Worm (Caenorhabditis elegans): ENCODE measurements around the gene sre-29.

Gene sre-29

DNA sequence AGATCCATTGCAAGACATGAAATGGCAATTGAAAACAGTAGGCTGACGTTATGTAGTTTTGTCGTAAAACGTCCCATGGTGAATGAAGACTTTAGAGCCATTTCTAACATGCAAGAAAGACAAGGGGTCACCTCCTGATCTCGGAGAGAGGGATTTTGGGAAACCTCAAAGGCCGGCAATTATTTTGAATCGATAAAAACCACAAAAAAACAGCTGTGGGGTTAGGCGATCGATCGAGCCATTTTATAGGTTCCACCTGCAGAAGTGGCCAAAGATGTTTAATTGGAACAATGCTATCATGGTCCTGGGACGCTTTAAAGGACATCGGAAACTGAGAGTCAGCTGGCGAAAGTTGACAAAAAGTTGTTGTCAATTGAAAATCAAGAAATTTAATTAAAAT lies 13.1 kb upstream of the sre-29 start, which contains the start of gene Y57A10C.11:
Gene Y57A10C.11 (minus strand): TSS at position 101 of the 400 bp plus-strand sequence.
- TF ChIP-seq dao-5 (tag; optimal IDR thresholded peaks at IDR 0.05), result no peak
- TF ChIP-seq W03F9.2 (tag; optimal IDR thresholded peaks at IDR 0.05), result no peak
- TF ChIP-seq him-1 (tag; optimal IDR thresholded peaks at IDR 0.05), result no peak

DNA sequence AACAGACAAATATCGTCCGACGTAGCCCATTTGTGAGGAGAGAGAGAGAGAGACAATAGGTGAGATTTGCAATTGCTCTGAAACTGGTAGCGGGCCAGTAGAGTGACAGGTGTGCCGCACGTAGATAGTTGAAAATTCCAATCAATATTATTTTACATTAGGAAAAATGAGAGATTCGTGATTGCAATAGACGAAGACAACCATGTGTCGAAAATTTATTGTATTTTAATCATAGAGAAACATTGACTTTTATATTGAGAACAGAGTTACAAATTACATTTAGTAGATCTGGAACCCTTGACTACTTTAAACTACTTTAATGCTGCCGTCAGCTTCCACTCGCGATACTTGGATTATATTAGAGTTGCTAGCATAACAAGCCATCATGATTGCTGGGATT lies 10.7 kb upstream of the sre-29 start, which contains the start of gene Y57A10C.1:
Gene Y57A10C.1 (minus strand): TSS at position 101 of the 400 bp plus-strand sequence.
- TF ChIP-seq dao-5 (tag; optimal IDR thresholded peaks at IDR 0.05), result no peak
- TF ChIP-seq him-1 (tag; optimal IDR thresholded peaks at IDR 0.05), result no peak
- no peak for TF ChIP-seq W03F9.2 (tag; optimal IDR thresholded peaks at IDR 0.05)

DNA sequence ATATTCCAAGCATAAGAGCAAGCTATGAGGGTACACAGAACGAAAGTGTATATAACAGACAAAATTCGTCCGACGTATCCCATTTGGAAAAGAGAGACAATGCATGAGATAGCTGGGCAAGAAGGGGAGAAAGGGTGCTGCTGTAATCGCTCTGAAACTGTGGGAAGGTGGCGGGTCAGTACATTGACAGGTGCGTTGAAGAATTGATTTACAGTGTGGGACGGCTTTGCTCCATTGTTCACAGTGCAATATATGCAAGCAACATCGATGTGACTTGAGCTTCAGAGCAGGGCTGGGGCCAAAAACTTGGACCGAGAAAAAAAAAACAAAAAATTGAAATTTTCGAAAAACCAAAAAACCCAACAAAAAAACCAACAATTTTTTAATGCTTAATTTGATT lies 8.4 kb upstream of the sre-29 start, which contains the start of gene F57G9.3:
Gene F57G9.3 (minus strand): TSS at position 101 of the 400 bp plus-strand sequence.
- no peak for TF ChIP-seq him-1 (tag; optimal IDR thresholded peaks at IDR 0.05)
- no peak for TF ChIP-seq dao-5 (tag; optimal IDR thresholded peaks at IDR 0.05)
- TF ChIP-seq W03F9.2 (tag; optimal IDR thresholded peaks at IDR 0.05), result no peak

DNA sequence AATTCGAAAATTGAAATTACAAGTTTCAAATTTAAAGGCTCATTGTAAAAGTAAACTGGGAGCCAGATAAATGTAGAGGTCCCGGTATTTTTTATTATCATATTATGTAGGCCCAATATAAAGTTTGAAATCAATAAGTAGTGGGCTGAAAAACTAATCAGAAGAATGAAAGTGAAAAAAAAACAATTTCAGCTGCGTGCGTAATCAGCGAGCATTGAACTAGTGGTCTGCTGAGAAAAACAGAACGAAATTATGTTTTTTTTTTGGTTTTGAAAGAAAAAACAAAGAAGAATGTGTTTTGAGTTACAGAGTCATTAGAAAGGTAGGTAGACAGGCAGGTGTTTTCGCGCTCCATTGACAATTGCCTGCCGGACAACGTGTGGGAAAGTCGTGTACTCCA lies 7.0 kb upstream of the sre-29 start, which contains the start of gene sre-31:
Gene sre-31 (minus strand): TSS at position 101 of the 400 bp plus-strand sequence.
- TF ChIP-seq him-1 (tag; optimal IDR thresholded peaks at IDR 0.05) (no peak), dao-5 (tag; optimal IDR thresholded peaks at IDR 0.05) (no peak), W03F9.2 (tag; optimal IDR thresholded peaks at IDR 0.05) (no peak)

DNA sequence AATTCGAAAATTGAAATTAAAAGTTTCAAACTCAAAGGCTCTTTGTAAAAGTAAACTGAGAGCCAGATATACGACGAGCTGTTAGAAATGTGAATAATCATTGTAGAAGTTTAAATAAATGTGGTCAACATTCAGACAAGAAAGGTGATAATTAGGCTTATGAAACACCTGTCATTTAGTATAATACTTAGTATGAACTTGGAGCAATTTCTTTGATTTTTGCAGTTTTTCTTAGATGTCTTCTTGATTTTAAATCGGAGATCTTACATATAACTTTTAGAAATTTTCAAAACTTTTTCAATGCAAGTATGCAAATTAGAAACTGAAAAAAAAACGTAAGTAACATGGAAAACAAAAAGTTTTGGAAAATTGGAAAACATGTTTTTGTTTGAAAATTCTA lies 4.7 kb upstream of the sre-29 start, which contains the start of gene sre-30:
Gene sre-30 (minus strand): TSS at position 101 of the 400 bp plus-strand sequence.
- TF ChIP-seq him-1 (tag; optimal IDR thresholded peaks at IDR 0.05) (no peak), W03F9.2 (tag; optimal IDR thresholded peaks at IDR 0.05) (no peak), dao-5 (tag; optimal IDR thresholded peaks at IDR 0.05) (no peak)

DNA sequence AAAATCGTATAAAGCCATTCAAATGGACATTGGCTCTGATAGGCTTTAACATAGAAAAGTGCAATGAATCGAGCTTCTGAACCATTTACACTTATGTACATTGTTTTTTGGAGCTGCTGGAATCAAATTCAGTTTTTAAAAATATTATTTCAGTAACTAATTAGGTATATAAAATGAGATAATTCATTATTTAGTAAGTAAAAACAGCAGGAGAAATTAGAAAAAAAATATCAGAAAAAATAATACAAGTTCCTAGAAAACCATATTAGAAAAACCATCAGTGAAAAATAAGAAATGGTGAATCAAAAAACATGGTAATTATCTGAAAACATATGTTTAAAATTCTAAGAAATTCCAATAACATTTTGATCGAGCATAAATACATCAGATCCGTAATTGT lies 4.0 kb downstream of the sre-29 start, which contains the start of gene F57G9.7:
Gene F57G9.7 (minus strand): TSS at position 101 of the 400 bp plus-strand sequence.
- TF ChIP-seq dao-5 (tag; optimal IDR thresholded peaks at IDR 0.05) (no peak), him-1 (tag; optimal IDR thresholded peaks at IDR 0.05) (no peak), W03F9.2 (tag; optimal IDR thresholded peaks at IDR 0.05) (no peak)

DNA sequence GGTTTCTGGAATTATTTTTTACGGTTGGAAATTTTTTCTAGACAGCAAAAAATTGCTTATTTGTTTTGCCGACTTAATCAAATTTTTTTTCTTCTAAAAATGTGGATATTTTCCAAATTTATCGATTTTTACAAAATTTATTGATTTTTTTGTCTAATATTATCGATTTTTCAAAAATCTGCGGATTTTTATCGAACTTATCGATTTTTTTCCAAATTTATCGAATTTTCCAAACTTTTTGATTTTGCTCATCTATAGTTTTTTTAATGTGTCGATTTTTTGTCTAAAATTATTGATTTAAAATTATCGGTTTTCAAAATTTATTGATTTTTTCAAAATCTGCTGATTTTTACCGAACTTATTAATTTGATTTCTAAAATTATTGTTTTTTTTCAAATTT lies 7.6 kb downstream of the sre-29 start:
- TF ChIP-seq him-1 (tag; optimal IDR thresholded peaks at IDR 0.05) (no peak), W03F9.2 (tag; optimal IDR thresholded peaks at IDR 0.05) (no peak), dao-5 (tag; optimal IDR thresholded peaks at IDR 0.05) (no peak)

DNA sequence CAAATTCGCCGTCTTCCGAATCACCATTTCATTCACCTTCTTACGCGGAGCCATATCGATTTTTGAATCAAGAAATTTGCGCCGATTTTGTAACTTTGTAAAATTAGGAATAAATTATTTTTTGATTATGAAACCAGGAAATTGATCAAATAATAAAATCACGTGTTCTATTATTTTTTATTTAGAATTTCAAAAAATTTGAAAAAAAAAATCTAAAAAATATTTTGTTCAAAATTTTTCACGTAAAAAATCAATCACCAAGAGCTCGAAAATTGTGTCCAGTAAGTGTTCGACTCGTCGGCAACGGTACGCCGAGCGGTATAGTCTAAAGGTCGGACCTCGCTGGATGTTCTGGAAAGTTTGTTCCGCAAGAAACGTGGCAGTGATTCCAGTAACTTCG lies 8.0 kb downstream of the sre-29 start, which contains the start of gene Y57A10B.7:
Gene Y57A10B.7 (minus strand): TSS at position 101 of the 400 bp plus-strand sequence.
- TF ChIP-seq him-1 (tag; optimal IDR thresholded peaks at IDR 0.05), result no peak
- no peak for TF ChIP-seq W03F9.2 (tag; optimal IDR thresholded peaks at IDR 0.05)
- TF ChIP-seq dao-5 (tag; optimal IDR thresholded peaks at IDR 0.05), result no peak

DNA sequence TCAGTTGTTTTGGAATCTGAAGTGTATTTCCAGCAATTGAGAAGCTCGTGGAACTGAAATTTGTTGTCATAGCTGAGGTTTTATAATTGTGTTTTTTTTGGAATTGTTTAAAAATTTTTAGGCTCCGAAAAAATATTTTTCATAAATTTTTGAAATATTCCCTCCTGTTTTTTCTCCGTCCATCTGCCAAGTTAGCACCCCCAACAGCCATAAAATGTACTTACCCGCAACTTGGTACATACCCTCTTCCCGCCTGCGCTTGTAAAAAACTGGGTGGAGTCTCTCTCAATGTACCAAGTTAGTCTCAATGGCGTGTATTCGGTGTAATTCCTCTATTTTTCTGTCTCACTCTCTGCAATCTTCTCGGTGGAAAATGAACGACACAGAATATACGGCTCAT lies 11.9 kb downstream of the sre-29 start, which contains the start of gene Y57A10B.6:
Gene Y57A10B.6 (plus strand): TSS at position 301 of the 400 bp plus-strand sequence.
- TF ChIP-seq dao-5 (tag; optimal IDR thresholded peaks at IDR 0.05), result no peak
- TF ChIP-seq W03F9.2 (tag; optimal IDR thresholded peaks at IDR 0.05), result no peak
- no peak for TF ChIP-seq him-1 (tag; optimal IDR thresholded peaks at IDR 0.05)

DNA sequence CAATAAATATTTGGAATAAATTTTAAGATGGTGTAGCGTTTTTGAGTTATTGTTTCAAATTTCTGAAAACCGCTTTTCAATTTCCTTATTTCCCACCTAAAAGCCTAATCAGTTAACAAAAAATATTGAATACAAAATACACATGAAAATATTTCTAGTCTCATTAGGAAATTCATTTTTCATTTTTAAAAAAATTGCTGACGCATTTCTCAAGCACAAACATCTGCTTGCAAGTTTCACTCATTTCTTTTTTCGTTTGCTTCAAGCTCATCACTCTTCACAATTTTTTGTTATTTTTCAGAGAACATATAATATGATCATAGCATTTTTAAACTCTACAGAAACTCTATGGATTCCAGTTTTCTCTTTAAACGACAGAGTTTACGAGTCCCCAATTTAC lies 13.7 kb downstream of the sre-29 start, which contains the start of gene sre-41:
Gene sre-41 (plus strand): TSS at position 301 of the 400 bp plus-strand sequence.
- TF ChIP-seq W03F9.2 (tag; optimal IDR thresholded peaks at IDR 0.05) (no peak), him-1 (tag; optimal IDR thresholded peaks at IDR 0.05) (no peak), dao-5 (tag; optimal IDR thresholded peaks at IDR 0.05) (no peak)

DNA sequence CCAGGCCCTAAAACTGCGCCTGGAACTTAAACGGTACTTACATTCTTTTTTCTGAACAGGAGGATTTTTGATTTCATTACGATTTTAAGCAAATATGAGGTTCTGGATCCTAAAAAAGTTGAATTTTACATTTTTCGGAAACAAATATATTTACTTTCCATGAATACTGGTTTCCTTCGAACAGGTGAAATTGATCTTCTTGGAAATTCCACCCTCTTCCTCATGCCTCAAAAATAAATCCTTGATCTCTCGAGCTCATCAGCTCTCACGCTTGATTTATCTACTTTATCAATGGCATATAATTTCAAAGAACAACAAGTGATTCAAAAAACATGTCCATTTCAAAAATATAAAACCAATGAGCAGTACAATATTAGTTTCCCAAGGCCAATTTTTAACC lies 14.2 kb downstream of the sre-29 start:
- TF ChIP-seq W03F9.2 (tag; optimal IDR thresholded peaks at IDR 0.05) (no peak), him-1 (tag; optimal IDR thresholded peaks at IDR 0.05) (no peak), dao-5 (tag; optimal IDR thresholded peaks at IDR 0.05) (no peak)

DNA sequence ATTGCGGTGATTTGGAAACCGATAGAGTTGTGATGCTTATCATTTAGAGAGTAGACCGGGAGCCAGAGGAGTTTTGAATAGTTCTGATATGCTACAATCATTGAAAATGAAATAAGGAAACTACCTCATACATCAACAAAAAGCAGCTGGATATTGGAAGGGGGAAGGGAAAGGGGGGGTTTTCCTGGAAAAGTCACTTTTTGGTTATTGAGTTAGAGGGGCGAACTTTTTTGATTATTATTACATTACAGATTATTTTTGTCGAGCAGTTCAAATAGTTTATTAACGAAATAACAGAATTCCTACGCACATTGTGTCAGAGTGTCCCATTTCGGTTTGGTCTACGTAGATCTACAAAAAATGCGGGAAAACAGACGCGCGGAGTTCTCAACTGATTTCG lies 14.9 kb downstream of the sre-29 start, which contains the start of gene sre-42:
Gene sre-42 (minus strand): TSS at position 101 of the 400 bp plus-strand sequence.
- TF ChIP-seq him-1 (tag; optimal IDR thresholded peaks at IDR 0.05) (no peak), dao-5 (tag; optimal IDR thresholded peaks at IDR 0.05) (no peak), W03F9.2 (tag; optimal IDR thresholded peaks at IDR 0.05) (no peak)

DNA sequence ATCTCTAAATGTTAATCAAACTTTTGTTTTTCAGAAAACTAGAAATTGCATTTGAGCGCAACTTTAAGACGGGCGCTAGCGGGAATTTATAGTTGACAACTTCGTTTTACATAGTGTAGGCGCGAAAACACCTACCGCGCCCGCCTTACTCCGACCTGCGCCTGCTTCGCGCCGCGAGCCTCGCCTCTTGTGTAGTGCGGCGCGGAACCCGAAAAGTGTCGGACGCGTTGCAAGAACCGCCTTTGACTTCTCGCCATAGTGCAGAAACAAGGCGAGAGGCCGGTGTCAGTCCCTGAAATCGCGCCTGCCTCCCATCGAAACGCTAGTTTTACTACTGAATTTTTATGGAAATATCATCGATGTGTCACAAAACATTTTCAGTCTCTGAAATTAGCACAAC lies 15.9 kb downstream of the sre-29 start:
- no peak for TF ChIP-seq W03F9.2 (tag; optimal IDR thresholded peaks at IDR 0.05)

DNA sequence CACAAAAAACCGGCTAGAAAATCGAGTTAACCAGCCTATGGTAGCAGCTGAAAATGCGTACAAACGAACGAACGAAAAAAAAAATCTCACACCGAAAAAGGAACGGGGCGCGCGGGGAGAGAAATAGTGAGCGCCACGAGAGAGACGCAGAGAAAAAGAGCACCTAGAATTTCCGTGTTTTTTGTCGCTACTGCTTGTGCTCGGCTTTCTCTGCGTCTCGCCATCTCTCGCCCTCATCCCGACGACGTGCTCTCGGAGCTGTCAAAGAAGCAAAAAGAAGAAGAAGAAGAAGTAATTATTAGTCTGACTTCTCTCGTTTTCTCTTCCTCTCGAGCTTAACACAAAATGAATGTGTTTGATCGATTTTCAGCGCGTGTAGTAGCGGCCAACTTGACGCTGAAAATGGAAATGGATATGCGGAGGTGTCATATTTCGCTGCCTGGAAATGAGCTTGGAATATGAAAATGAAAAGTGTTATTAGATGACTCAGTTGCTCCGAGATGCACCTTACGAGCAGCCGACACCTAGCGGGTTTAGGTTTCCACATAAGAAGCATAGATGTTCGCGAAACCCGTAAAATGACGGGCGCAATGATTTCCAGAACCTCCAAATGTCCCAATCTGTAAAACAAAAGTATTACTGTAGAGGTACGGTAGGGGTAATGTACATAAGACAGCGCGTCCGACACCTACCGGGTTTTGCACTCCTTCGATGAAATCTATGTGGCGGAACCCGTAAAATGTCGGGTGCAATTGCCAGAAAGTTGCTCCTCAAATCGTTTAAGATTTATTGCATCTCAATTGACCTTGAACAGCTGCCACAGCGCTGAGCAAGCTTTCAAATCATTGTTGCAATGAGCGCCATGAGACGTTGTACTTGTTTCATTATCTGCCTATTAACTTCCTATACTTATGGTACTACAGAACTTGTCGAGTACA lies 18.8 kb downstream of the sre-29 start, which contains the start of gene btb-14:
Gene btb-14 (plus strand): TSS at position 839 of the 938 bp plus-strand sequence.
- peak; percentile 11 for TF ChIP-seq him-1 (tag; optimal IDR thresholded peaks at IDR 0.05)
- no peak for TF ChIP-seq dao-5 (tag; optimal IDR thresholded peaks at IDR 0.05)
